Fruit fly (Drosophila melanogaster) whole organism, adult: ENCODE data around the gene eIF2gamma.

Source experiments
- CG11617 ChIP-seq: fragments of 200-800 bp; sonication (Bioruptor generic); optimal IDR thresholded peaks from 2 replicates; lab custom pipeline; 2017; ENCODE audit warnings: mild to moderate bottlenecking, missing biosample characterization, missing genetic modification reagents, missing genetic modification characterization
- CG12768 ChIP-seq: fragments of 200-800 bp; sonication (Bioruptor generic); optimal IDR thresholded peaks from 2 replicates; lab custom pipeline; 2017; ENCODE audit warnings: missing biosample characterization, missing genetic modification characterization, mild to moderate bottlenecking, moderate library complexity, missing genetic modification reagents
- CG14711 ChIP-seq: fragments of 200-800 bp; sonication (Bioruptor generic); optimal IDR thresholded peaks from 2 replicates; lab custom pipeline; 2018; ENCODE audit warnings: missing biosample characterization, mild to moderate bottlenecking, missing genetic modification characterization, moderate library complexity
- CG1620 ChIP-seq: fragments of 200-800 bp; sonication (Bioruptor generic); optimal IDR thresholded peaks from 2 replicates; lab custom pipeline; 2016; ENCODE audit warnings: missing biosample characterization, missing genetic modification characterization
- CG33017 ChIP-seq: fragments of 200-800 bp; sonication (Bioruptor generic); optimal IDR thresholded peaks from 2 replicates; lab custom pipeline; 2018; ENCODE audit warnings: missing biosample characterization, mild to moderate bottlenecking, missing genetic modification characterization, moderate library complexity
- CG5204 ChIP-seq: fragments of 200-800 bp; sonication (Bioruptor generic); optimal IDR thresholded peaks from 2 replicates; lab custom pipeline; 2016; ENCODE audit warnings: missing biosample characterization, missing genetic modification characterization
- CG7045 ChIP-seq: fragments of 200-800 bp; sonication (Bioruptor generic); optimal IDR thresholded peaks from 2 replicates; lab custom pipeline; 2017; ENCODE audit warnings: missing biosample characterization, mild to moderate bottlenecking, missing genetic modification characterization
- CG7101 ChIP-seq: fragments of 200-800 bp; sonication (Bioruptor generic); optimal IDR thresholded peaks from 2 replicates; lab custom pipeline; 2018; ENCODE audit warnings: missing biosample characterization, mild to moderate bottlenecking, missing genetic modification characterization, moderate library complexity
- Clk ChIP-seq: fragments of 200-800 bp; sonication (Bioruptor generic); optimal IDR thresholded peaks from 2 replicates; lab custom pipeline; 2017; ENCODE audit warnings: missing biosample characterization, missing genetic modification characterization
- Crg-1 ChIP-seq: fragments of 200-800 bp; sonication (Bioruptor generic); optimal IDR thresholded peaks from 2 replicates; lab custom pipeline; 2016; ENCODE audit warnings: missing biosample characterization, missing genetic modification characterization
- Hr96 ChIP-seq: fragments of 200-800 bp; sonication (Bioruptor generic); optimal IDR thresholded peaks from 2 replicates; lab custom pipeline; 2016; ENCODE audit warnings: missing biosample characterization, missing genetic modification characterization
- Mnt ChIP-seq: fragments of 200-800 bp; sonication (Bioruptor generic); optimal IDR thresholded peaks from 2 replicates; lab custom pipeline; 2016; ENCODE audit warnings: missing biosample characterization, mild to moderate bottlenecking, missing genetic modification characterization
- bab1 ChIP-seq: fragments of 200-800 bp; sonication (Bioruptor generic); optimal IDR thresholded peaks from 3 replicates; lab custom pipeline; 2019; ENCODE audit warnings: missing biosample characterization, mild to moderate bottlenecking, missing genetic modification characterization, moderate library complexity
- cic ChIP-seq: fragments of 200-800 bp; sonication (Bioruptor generic); optimal IDR thresholded peaks from 2 replicates; lab custom pipeline; 2017; ENCODE audit warnings: missing biosample characterization, mild to moderate bottlenecking, missing genetic modification characterization, moderate library complexity
- cnc ChIP-seq, 2 experiments: fragments of >200 bp; optimal IDR thresholded peaks; 2 replicates each; lab custom pipeline; 2017
- kay ChIP-seq: fragments of 200-800 bp; sonication (Bioruptor generic); peaks from one replicate; lab custom pipeline; 2016; ENCODE audit warnings: missing biosample characterization, missing genetic modification characterization, borderline replicate concordance
- ovo ChIP-seq: fragments of 200-800 bp; sonication (Bioruptor generic); optimal IDR thresholded peaks from 2 replicates; lab custom pipeline; 2016; ENCODE audit warnings: missing biosample characterization, missing genetic modification characterization
- pad ChIP-seq: fragments of 200-800 bp; sonication (Bioruptor generic); optimal IDR thresholded peaks from 3 replicates; lab custom pipeline; 2017; ENCODE audit warnings: missing biosample characterization, missing genetic modification characterization, mild to moderate bottlenecking, moderate library complexity, missing genetic modification reagents
- tj ChIP-seq: fragments of 200-800 bp; sonication (Bioruptor generic); optimal IDR thresholded peaks from 3 replicates; lab custom pipeline; 2017; ENCODE audit warnings: missing biosample characterization, mild to moderate bottlenecking, missing genetic modification characterization, moderate library complexity
- toe ChIP-seq: fragments of 200-800 bp; sonication (Bioruptor generic); optimal IDR thresholded peaks from 2 replicates; lab custom pipeline; 2016; ENCODE audit warnings: missing biosample characterization, missing genetic modification characterization

Gene eIF2gamma

DNA sequence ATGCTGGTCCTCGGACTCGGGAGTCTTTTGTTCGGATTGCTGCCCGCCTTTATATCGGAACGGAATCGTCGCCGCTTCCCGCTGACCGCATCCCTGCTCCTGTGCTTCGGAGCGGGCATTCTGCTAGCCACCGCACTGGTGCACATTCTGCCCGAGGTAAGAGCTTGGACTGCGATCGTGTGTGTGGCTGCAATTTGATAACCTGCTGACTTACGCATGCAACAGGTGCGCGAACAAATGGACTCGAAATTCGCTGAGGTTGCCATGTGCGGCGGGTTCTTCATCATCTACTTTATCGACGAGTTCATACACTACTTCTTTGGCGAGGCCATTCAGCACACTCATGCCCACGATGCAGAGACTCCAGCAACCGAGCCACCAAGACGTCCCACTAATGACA, 5.6 kb upstream of the eIF2gamma start:
- peak; percentile 90 for TF ChIP-seq tj (GFP tag; lab: Kevin White, UChicago)
- TF ChIP-seq ovo (GFP tag; lab: Kevin White, UChicago): no peak
- TF ChIP-seq Clk: no peak

DNA sequence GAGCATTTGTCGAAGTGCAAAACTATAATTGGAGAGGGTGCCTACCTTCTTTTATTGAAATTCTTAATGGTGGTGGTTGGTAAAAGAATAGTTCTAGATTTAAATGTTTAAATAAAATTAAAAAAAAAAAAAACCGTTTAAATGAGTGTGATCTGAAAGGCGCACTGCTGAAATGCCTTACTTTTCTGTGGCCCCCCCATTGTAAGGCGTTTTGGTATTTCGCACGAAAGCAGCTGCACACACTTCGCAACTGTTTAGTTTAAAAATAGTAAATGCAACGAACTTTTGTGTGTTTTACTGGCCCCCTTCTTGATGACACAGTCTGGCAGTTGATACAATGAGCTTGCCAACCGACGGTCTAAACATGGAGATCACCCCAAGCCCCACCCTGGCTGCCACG, 5.2 kb upstream of the eIF2gamma start, which contains the start of the genes CG14864 and Zip88E:
CG14864 (minus strand) TSS at position 113 of the 400 bp plus-strand sequence.
Zip88E (plus strand) TSS at position 237 of the 400 bp plus-strand sequence.
- TF ChIP-seq toe (GFP tag; lab: Kevin White, UChicago): no peak
- TF ChIP-seq CG11617: no peak
- TF ChIP-seq CG14711 (tag; lab: Kevin White, UChicago): no peak
- TF ChIP-seq bab1 (GFP tag; lab: Kevin White, UChicago): peak; percentile 16
- TF ChIP-seq CG12768 (GFP tag; lab: Kevin White, UChicago): no peak

DNA sequence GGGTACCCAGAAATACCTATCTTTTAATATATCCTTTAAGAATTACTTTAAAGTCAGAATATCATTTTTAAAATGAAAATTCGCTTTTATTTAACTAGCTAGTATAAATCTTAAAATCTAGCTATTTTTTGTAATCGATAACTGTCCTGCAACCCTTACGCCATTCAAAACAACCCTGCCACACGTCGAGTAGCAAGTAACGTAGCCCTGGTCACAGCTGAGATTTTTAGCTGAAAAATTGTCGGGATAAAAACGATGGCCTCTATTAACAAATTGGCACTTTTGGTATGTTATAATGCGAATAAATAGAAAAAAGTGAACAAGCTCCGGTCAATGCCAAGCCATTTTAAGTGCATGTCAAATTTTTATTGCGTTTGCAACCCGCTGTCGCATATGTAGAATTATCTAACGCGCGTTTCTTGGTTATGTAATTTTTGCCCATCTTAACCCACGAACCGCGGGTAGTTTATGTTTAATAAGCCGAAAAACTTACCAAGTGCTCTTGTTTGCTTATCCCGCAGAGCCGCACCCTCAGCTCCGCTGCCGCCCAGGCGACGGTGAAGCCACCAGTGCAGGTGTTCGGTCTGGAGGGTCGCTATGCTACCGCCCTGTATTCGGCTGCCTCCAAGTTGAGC, 2.3 kb upstream of the eIF2gamma start, which contains the start of gene ATPsynO:
ATPsynO (plus strand) TSS at position 186 of the 635 bp plus-strand sequence.
- no peak for TF ChIP-seq Clk
- no peak for TF ChIP-seq CG5204 (GFP tag; lab: Kevin White, UChicago)
- no peak for TF ChIP-seq Hr96 (GFP tag; lab: Kevin White, UChicago)
- TF ChIP-seq CG1620 (GFP tag; lab: Kevin White, UChicago): peak; percentile 20
- TF ChIP-seq Mnt (GFP tag; lab: Kevin White, UChicago): peak; percentile 60
- no peak for TF ChIP-seq CG7045 (GFP tag; lab: Kevin White, UChicago)
- peak; percentile 51 for TF ChIP-seq CG11617
- TF ChIP-seq CG12768 (GFP tag; lab: Kevin White, UChicago): no peak
- no peak for TF ChIP-seq toe (GFP tag; lab: Kevin White, UChicago)
- no peak for TF ChIP-seq cic (GFP tag; lab: Kevin White, UChicago)
- TF ChIP-seq kay (GFP tag; lab: Kevin White, UChicago): no peak
- TF ChIP-seq CG7101: peak; percentile 46
- peak; percentile 43 for TF ChIP-seq CG33017 (tag; lab: Kevin White, UChicago)
- peak; percentile 74 for TF ChIP-seq bab1 (GFP tag; lab: Kevin White, UChicago)
- TF ChIP-seq pad (GFP tag; lab: Kevin White, UChicago): no peak
- TF ChIP-seq Crg-1 (GFP tag; lab: Kevin White, UChicago): peak; percentile 17
- TF ChIP-seq cnc (optimal IDR thresholded peaks at IDR 0.05; lab: Kevin White, UChicago): no peak
- TF ChIP-seq CG14711 (tag; lab: Kevin White, UChicago): peak; percentile 59
- no peak for TF ChIP-seq ovo (GFP tag; lab: Kevin White, UChicago)
- TF ChIP-seq tj (GFP tag; lab: Kevin White, UChicago): no peak

DNA sequence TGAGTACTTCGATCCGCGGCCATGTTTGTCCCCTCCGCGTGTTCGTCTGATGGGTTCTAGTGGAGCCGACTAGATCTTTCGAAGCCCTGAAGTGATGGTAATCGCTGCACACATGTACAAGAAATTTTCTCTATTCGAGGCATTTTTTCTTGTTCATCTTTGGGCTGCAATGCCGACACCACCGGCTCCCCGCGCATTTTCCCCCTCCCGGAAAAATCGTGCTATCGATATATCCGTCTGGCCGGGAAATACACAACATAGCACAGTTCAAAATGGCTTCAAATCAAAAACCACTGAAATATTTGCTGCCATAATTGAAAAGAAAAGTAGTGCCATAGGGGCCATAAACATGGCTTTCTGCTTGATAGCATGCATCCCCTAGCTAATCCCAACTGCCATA, 688 bp upstream of the eIF2gamma start:
- TF ChIP-seq tj (GFP tag; lab: Kevin White, UChicago) (no peak), pad (GFP tag; lab: Kevin White, UChicago) (no peak), toe (GFP tag; lab: Kevin White, UChicago) (no peak), cnc (optimal IDR thresholded peaks at IDR 0.05; lab: Kevin White, UChicago) (no peak), CG11617 (no peak), kay (GFP tag; lab: Kevin White, UChicago) (no peak), CG33017 (tag; lab: Kevin White, UChicago) (no peak), bab1 (GFP tag; lab: Kevin White, UChicago) (no peak), CG14711 (tag; lab: Kevin White, UChicago) (no peak), CG7101 (no peak), CG7045 (GFP tag; lab: Kevin White, UChicago) (no peak), CG5204 (GFP tag; lab: Kevin White, UChicago) (no peak), CG1620 (GFP tag; lab: Kevin White, UChicago) (no peak), cic (GFP tag; lab: Kevin White, UChicago) (no peak), ovo (GFP tag; lab: Kevin White, UChicago) (no peak), CG12768 (GFP tag; lab: Kevin White, UChicago) (no peak), Mnt (GFP tag; lab: Kevin White, UChicago) (no peak)

DNA sequence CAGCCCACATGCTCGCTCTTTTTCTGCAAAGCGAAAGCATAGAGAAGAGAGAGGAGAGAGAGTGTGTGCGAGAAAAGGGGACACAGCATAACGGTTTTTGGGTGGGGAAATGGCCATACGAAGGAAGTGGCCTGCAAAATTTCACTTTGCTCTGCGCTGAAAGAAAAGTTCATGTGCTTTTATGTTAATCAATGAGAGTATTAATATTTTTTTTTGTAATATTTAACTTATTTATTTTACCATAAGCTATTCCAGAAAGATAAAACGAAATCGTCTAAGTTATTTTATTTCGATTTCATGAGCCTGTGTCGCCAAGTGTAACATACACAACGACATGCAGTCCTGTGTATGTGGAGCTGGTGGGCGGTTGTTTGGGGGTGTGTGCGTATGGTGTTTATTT, 12.8 kb downstream of the eIF2gamma start:
- TF ChIP-seq pad (GFP tag; lab: Kevin White, UChicago): peak; percentile 83
- peak; percentile 57 for TF ChIP-seq CG7045 (GFP tag; lab: Kevin White, UChicago)
- TF ChIP-seq CG33017 (tag; lab: Kevin White, UChicago): peak; percentile 88
- TF ChIP-seq Mnt (GFP tag; lab: Kevin White, UChicago): peak; percentile 21
- TF ChIP-seq CG7101: peak; percentile 69
- peak; percentile 63 for TF ChIP-seq CG5204 (GFP tag; lab: Kevin White, UChicago)
- TF ChIP-seq CG12768 (GFP tag; lab: Kevin White, UChicago): peak; percentile 51
- TF ChIP-seq Crg-1 (GFP tag; lab: Kevin White, UChicago): no peak
- no peak for TF ChIP-seq toe (GFP tag; lab: Kevin White, UChicago)
- peak; percentile 47 for TF ChIP-seq CG14711 (tag; lab: Kevin White, UChicago)
- TF ChIP-seq CG1620 (GFP tag; lab: Kevin White, UChicago): no peak
- peak; percentile 58 for TF ChIP-seq CG11617
- TF ChIP-seq ovo (GFP tag; lab: Kevin White, UChicago): no peak
- TF ChIP-seq tj (GFP tag; lab: Kevin White, UChicago): peak; percentile 19
- peak; percentile 24 for TF ChIP-seq cic (GFP tag; lab: Kevin White, UChicago)
- peak; percentile 39 for TF ChIP-seq Clk

DNA sequence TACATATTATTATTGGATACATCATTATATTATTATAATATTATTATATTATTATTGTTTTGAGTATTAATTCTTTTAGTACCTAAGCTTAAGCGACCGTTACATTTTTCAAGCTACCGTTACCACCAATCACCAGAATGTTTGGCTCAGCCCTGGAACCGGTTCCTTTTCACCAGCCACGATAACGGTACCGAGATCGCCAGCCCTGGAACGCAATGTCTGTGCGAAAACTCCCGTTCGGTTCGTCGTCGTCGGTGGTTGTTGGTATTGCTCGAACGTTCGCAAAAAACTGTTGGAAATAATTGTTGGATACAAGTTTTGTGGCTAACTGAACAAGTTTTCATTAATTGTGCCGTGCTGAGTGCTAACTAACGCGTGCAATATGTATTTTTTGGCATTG, 13.5 kb downstream of the eIF2gamma start, which contains the start of gene CG42404:
CG42404 (plus strand) TSS at position 360 of the 400 bp plus-strand sequence.
- TF ChIP-seq CG33017 (tag; lab: Kevin White, UChicago): no peak
- no peak for TF ChIP-seq CG12768 (GFP tag; lab: Kevin White, UChicago)
- TF ChIP-seq ovo (GFP tag; lab: Kevin White, UChicago): peak; percentile 39
